Worm (Caenorhabditis elegans) whole organism, mixed stage, embryonic: ENCODE results near the gene F11C1.4.

Experiments used
- M03D4.4 ChIP-seq: sonication (generic microtip); optimal IDR thresholded peaks from 2 replicates; lab custom pipeline; 2017; ENCODE audit warnings: mild to moderate bottlenecking, missing genetic modification characterization, missing compliant biosample characterization
- bed-3 ChIP-seq: fragments of 200-800 bp; sonication (Bioruptor generic); optimal IDR thresholded peaks from 3 replicates; lab custom pipeline; 2018; ENCODE audit warnings: mild to moderate bottlenecking, missing genetic modification characterization, moderate library complexity, missing compliant biosample characterization
- blmp-1 ChIP-seq: fragments of 150-350 bp; optimal IDR thresholded peaks from 2 replicates; lab custom pipeline; 2014; ENCODE audit warnings: missing biosample characterization, missing genetic modification characterization
- ceh-43 ChIP-seq: fragments of 200-800 bp; sonication (Bioruptor generic); optimal IDR thresholded peaks from 2 replicates; lab custom pipeline; 2018; ENCODE audit warnings: mild to moderate bottlenecking, missing genetic modification characterization, moderate library complexity, missing compliant biosample characterization
- ces-1 ChIP-seq: fragments of 150-350 bp; optimal IDR thresholded peaks from 2 replicates; lab custom pipeline; 2014; ENCODE audit warnings: missing biosample characterization, missing genetic modification reagents, missing genetic modification characterization
- drap-1 ChIP-seq: fragments of 200-800 bp; sonication (Bioruptor generic); optimal IDR thresholded peaks from 3 replicates; lab custom pipeline; 2018; ENCODE audit warnings: mild to moderate bottlenecking, missing genetic modification characterization, missing compliant biosample characterization
- elt-1 ChIP-seq: sonication (generic microtip); optimal IDR thresholded peaks from 2 replicates; lab custom pipeline; 2017; ENCODE audit warnings: missing genetic modification characterization, mild to moderate bottlenecking, missing compliant biosample characterization, antibody characterized with exemption, moderate library complexity, borderline replicate concordance; ENCODE audit not compliant: insufficient read depth
- ham-2 ChIP-seq: fragments of 200-800 bp; sonication (Bioruptor generic); optimal IDR thresholded peaks from 2 replicates; lab custom pipeline; 2018; ENCODE audit warnings: mild to moderate bottlenecking, missing genetic modification characterization, missing compliant biosample characterization
- hlh-1 ChIP-seq: fragments of 150-350 bp; optimal IDR thresholded peaks from 2 replicates; lab custom pipeline; 2014; ENCODE audit warnings: missing biosample characterization, missing genetic modification reagents, missing genetic modification characterization
- lsy-2 ChIP-seq: fragments of 150-350 bp; optimal IDR thresholded peaks from 2 replicates; lab custom pipeline; 2014; ENCODE audit warnings: missing biosample characterization, missing genetic modification characterization
- mab-5 ChIP-seq: fragments of 150-350 bp; optimal IDR thresholded peaks from 2 replicates; lab custom pipeline; 2014; ENCODE audit warnings: missing biosample characterization, missing genetic modification characterization
- mls-2 ChIP-seq: sonication (generic microtip); optimal IDR thresholded peaks from 2 replicates; lab custom pipeline; 2016; ENCODE audit warnings: mild to moderate bottlenecking, missing genetic modification characterization, moderate library complexity, missing compliant biosample characterization
- nhr-12 ChIP-seq: fragments of 150-350 bp; optimal IDR thresholded peaks from 2 replicates; lab custom pipeline; 2014; ENCODE audit warnings: missing biosample characterization, missing genetic modification characterization
- nhr-2 ChIP-seq: fragments of 150-350 bp; optimal IDR thresholded peaks from 2 replicates; lab custom pipeline; 2014; ENCODE audit warnings: missing biosample characterization, missing genetic modification characterization
- nhr-28 ChIP-seq: fragments of 150-350 bp; optimal IDR thresholded peaks from 2 replicates; lab custom pipeline; 2014; ENCODE audit warnings: missing biosample characterization, missing genetic modification characterization
- nhr-76 ChIP-seq: sonication (generic microtip); optimal IDR thresholded peaks from 2 replicates; lab custom pipeline; 2017; ENCODE audit warnings: missing biosample characterization, missing genetic modification characterization
- sem-2 ChIP-seq: fragments of 200-800 bp; sonication (Bioruptor generic); optimal IDR thresholded peaks from 2 replicates; lab custom pipeline; 2018; ENCODE audit warnings: mild to moderate bottlenecking, missing genetic modification characterization, missing compliant biosample characterization
- snpc-4 ChIP-seq: fragments of 150-350 bp; optimal IDR thresholded peaks from 2 replicates; lab custom pipeline; 2014; ENCODE audit warnings: missing biosample characterization, missing genetic modification characterization
- unc-120 ChIP-seq: sonication (generic microtip); optimal IDR thresholded peaks from 2 replicates; lab custom pipeline; 2017; ENCODE audit warnings: missing genetic modification characterization, missing compliant biosample characterization; ENCODE audit not compliant: poor library complexity, severe bottlenecking
- unc-39 ChIP-seq: fragments of 150-350 bp; optimal IDR thresholded peaks from 2 replicates; lab custom pipeline; 2014; ENCODE audit warnings: missing biosample characterization, missing genetic modification characterization
- unc-62 ChIP-seq: fragments of 150-350 bp; optimal IDR thresholded peaks from 2 replicates; lab custom pipeline; 2014; ENCODE audit warnings: missing biosample characterization, missing genetic modification reagents, missing genetic modification characterization
- zip-8 ChIP-seq: fragments of 150-350 bp; optimal IDR thresholded peaks from 2 replicates; lab custom pipeline; 2014; ENCODE audit warnings: missing biosample characterization, missing genetic modification characterization
- ztf-11 ChIP-seq: fragments of 150-350 bp; optimal IDR thresholded peaks from 2 replicates; lab custom pipeline; 2014; ENCODE audit warnings: missing biosample characterization, missing genetic modification characterization

The F11C1.4 gene

DNA sequence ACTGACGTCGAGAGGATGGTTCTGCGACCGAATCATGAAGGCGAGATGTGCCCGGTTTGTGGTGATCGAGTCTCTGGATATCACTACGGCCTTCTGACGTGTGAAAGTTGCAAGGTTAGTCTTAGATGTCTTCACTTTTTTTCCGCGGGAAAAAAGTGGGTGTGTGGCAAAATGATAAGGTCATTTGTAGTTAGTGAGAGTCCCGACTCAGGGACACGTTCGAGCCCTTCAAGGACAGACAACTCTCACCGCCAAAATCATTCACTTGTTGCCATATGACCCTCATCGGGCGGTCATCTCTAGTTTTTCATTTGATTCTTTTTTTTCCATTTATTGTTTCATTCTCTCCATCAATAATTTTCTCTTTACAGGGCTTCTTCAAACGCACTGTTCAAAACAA lies 32.0 kb downstream of the F11C1.4 start:
- TF ChIP-seq blmp-1 (tag; lab: Kevin White, UChicago) (peak; percentile 59), elt-1 (tag; lab: Kevin White, UChicago) (no peak)

DNA sequence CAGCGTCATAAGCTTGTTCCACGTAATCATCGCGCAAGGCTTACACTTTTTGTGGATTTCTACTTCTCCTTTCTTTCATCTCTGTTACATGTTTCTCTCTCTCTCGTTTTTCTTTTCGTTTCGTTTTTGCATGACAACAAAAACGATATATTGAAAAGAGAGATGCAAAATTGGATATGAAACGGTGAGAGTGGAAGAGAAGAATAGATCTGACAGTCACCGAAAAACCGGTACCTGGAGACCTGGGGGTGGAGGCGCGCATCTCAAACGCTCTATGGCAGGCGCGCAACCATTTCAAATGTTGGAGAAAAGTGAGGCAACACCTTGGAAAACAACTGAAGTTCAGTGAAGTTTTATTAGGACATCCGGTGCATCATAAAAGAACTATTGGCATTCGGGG lies 32.8 kb downstream of the F11C1.4 start:
- TF ChIP-seq ces-1 (GFP tag; lab: Kevin White, UChicago) (no peak), blmp-1 (tag; lab: Kevin White, UChicago) (peak; percentile 35)

DNA sequence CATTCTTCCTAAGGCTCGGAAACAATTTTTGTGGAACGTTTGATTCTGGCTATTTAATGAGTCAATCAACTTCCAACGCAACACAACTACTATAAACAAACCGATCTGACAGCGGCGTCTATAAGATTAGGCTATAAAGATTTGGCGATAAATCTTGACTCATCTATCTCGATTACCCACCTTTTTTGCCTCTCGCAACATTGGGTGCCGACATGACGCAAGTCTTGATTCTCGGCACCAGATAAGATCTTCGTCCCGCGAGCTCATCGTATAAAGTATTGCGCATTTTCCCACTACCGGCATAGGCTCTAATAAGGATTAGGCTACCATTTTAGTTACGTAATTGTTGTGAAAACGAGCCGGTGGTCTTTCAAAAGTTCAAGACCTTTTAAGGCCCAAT lies 35.0 kb downstream of the F11C1.4 start:
- TF ChIP-seq unc-39 (tag; lab: Kevin White, UChicago) (no peak), nhr-2 (tag; lab: Kevin White, UChicago) (peak; percentile 86), zip-8 (tag; lab: Kevin White, UChicago) (peak; percentile 83), mls-2 (tag; lab: Kevin White, UChicago) (no peak), unc-62 (GFP tag; lab: Kevin White, UChicago) (peak; percentile 54), elt-1 (tag; lab: Kevin White, UChicago) (peak; percentile 96), unc-120 (tag; lab: Kevin White, UChicago) (no peak)

DNA sequence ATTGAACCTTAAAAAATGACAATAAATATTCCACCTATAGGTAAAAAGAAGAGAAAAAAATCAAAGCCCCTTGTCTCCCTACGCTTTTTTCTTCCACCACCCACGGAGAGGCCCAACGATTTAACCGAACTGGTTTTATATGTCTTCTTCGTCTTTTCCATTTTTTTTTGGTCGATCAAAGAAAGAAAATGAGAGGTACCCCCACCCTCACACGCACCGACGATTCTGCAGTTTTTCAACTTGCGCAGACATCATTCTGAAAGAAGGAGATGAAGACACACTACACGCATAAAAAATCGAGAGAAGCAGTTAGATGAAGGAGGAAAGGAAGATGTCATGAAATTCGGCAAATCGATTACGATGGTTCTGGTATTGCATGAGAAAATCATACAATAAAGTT lies 37.5 kb downstream of the F11C1.4 start:
- TF ChIP-seq sem-2 (GFP tag; lab: Kevin White, UChicago): no peak
- no peak for TF ChIP-seq snpc-4 (tag; lab: Kevin White, UChicago)
- TF ChIP-seq mab-5 (tag; lab: Kevin White, UChicago): no peak
- no peak for TF ChIP-seq M03D4.4 (tag; lab: Kevin White, UChicago)
- TF ChIP-seq hlh-1 (tag; lab: Kevin White, UChicago): no peak
- no peak for TF ChIP-seq ztf-11 (tag; lab: Kevin White, UChicago)
- TF ChIP-seq lsy-2 (tag; lab: Kevin White, UChicago): no peak
- no peak for TF ChIP-seq nhr-28 (tag; lab: Kevin White, UChicago)
- no peak for TF ChIP-seq mls-2 (tag; lab: Kevin White, UChicago)
- no peak for TF ChIP-seq drap-1 (GFP tag; lab: Kevin White, UChicago)

DNA sequence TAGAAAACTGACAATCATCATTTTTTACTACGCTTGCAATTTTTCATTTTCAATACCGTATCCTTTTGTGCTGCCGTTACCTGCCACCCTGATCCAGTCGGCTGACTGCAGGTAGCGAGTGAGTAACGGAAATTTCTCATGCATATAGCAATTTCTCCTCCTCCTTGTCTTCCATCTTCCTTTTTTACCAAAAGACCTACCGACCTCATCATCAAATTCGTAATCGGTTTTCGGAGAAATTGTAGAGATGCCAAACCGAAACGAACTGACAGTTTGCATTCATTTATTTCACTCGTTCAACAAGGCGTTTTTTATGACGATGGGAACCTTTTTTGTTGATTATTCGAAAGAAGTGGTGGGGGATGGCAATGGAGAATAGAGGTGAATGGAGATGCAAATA lies 39.4 kb downstream of the F11C1.4 start:
- no peak for TF ChIP-seq drap-1 (GFP tag; lab: Kevin White, UChicago)
- no peak for TF ChIP-seq nhr-2 (tag; lab: Kevin White, UChicago)
- TF ChIP-seq nhr-76 (tag; lab: Kevin White, UChicago): no peak
- TF ChIP-seq ceh-43 (GFP tag; lab: Kevin White, UChicago): no peak
- TF ChIP-seq ztf-11 (tag; lab: Kevin White, UChicago): no peak
- TF ChIP-seq elt-1 (tag; lab: Kevin White, UChicago): no peak
- TF ChIP-seq unc-62 (GFP tag; lab: Kevin White, UChicago): no peak
- no peak for TF ChIP-seq mls-2 (tag; lab: Kevin White, UChicago)
- TF ChIP-seq bed-3: no peak
- no peak for TF ChIP-seq ham-2

DNA sequence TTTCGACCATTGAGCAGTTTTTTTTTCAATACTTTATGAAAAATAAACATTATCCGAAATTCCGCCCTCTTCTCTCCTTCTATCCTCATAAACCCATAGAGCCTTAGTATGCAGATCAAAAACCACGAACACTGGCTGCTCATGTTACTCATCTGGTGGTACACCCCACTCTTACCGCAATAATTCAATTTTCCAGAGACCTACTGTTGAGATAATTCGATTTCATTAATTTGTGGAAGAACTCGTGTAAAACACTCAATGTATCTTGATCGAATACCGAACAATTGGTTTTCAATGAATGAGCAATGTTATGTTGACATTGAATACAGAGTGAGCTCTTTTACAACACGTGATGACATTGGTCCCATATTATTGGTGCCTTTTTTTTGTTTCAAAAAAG lies 44.6 kb downstream of the F11C1.4 start:
- TF ChIP-seq nhr-12 (tag; lab: Kevin White, UChicago) (no peak), ces-1 (GFP tag; lab: Kevin White, UChicago) (peak; percentile 85)
- TF ChIP-seq, all 35 proteins: peak for 1
